Worm (Caenorhabditis elegans) whole organism, L2 larva: ENCODE data around the gene Y41D4B.11.
A peak's percentile ranks its signal among the peaks of the same experiment; 100 is the strongest.

Source experiments
- C34F6.9 ChIP-seq: fragments of 150-350 bp; optimal IDR thresholded peaks from 2 replicates; lab custom pipeline; 2014; ENCODE audit warnings: missing biosample characterization, missing genetic modification characterization
- F13H6.1 ChIP-seq: sonication (generic microtip); optimal IDR thresholded peaks from 2 replicates; lab custom pipeline; 2016; ENCODE audit warnings: missing genetic modification characterization, missing compliant biosample characterization
- R02D3.7 ChIP-seq: fragments of 150-350 bp; optimal IDR thresholded peaks from 2 replicates; lab custom pipeline; 2014; ENCODE audit warnings: missing biosample characterization, missing genetic modification characterization
- Y55F3AM.14 ChIP-seq: fragments of 200-800 bp; sonication (Bioruptor generic); optimal IDR thresholded peaks from 2 replicates; lab custom pipeline; 2018; ENCODE audit warnings: mild to moderate bottlenecking, missing genetic modification characterization, missing compliant biosample characterization
- ZK546.5 ChIP-seq: sonication (generic microtip); optimal IDR thresholded peaks from 2 replicates; lab custom pipeline; 2017; ENCODE audit warnings: missing biosample characterization, missing genetic modification characterization
- alr-1 ChIP-seq: fragments of 150-350 bp; optimal IDR thresholded peaks from 2 replicates; lab custom pipeline; 2014; ENCODE audit warnings: missing biosample characterization, missing genetic modification characterization
- aly-2 ChIP-seq: fragments of 150-350 bp; optimal IDR thresholded peaks from 2 replicates; lab custom pipeline; 2014; ENCODE audit warnings: missing biosample characterization, missing genetic modification characterization
- ama-1 ChIP-seq: fragments of 150-350 bp; optimal IDR thresholded peaks from 2 replicates; lab custom pipeline; 2018; ENCODE audit warnings: inconsistent platforms
- blmp-1 ChIP-seq: sonication (generic microtip); optimal IDR thresholded peaks from 2 replicates; lab custom pipeline; 2017; ENCODE audit warnings: missing genetic modification characterization, mild to moderate bottlenecking, missing compliant biosample characterization, antibody characterized with exemption, moderate library complexity; ENCODE audit not compliant: insufficient read depth
- ceh-16 ChIP-seq: fragments of 150-350 bp; optimal IDR thresholded peaks from 2 replicates; lab custom pipeline; 2014; ENCODE audit warnings: missing biosample characterization, missing genetic modification characterization
- ceh-82 ChIP-seq: fragments of 150-350 bp; optimal IDR thresholded peaks from 2 replicates; lab custom pipeline; 2014; ENCODE audit warnings: missing biosample characterization, missing genetic modification characterization
- crh-2 ChIP-seq: sonication (generic microtip); optimal IDR thresholded peaks from 2 replicates; lab custom pipeline; 2017; ENCODE audit warnings: missing biosample characterization, missing genetic modification characterization
- dmd-4 ChIP-seq: sonication (generic microtip); optimal IDR thresholded peaks from 2 replicates; lab custom pipeline; 2017; ENCODE audit warnings: missing biosample characterization, missing genetic modification characterization
- egl-27 ChIP-seq: sonication (generic microtip); optimal IDR thresholded peaks from 3 replicates; lab custom pipeline; 2017; ENCODE audit warnings: missing biosample characterization, missing genetic modification reagents, missing genetic modification characterization
- elt-1 ChIP-seq: fragments of 150-350 bp; optimal IDR thresholded peaks from 2 replicates; lab custom pipeline; 2014; ENCODE audit warnings: missing biosample characterization, missing genetic modification characterization
- elt-3 ChIP-seq: sonication (generic microtip); optimal IDR thresholded peaks from 2 replicates; lab custom pipeline; 2017; ENCODE audit warnings: missing biosample characterization, missing genetic modification characterization
- fos-1 ChIP-seq: fragments of 150-350 bp; optimal IDR thresholded peaks from 2 replicates; lab custom pipeline; 2014; ENCODE audit warnings: missing biosample characterization, missing genetic modification characterization
- gmeb-1 ChIP-seq: fragments of 150-350 bp; optimal IDR thresholded peaks from 2 replicates; lab custom pipeline; 2014; ENCODE audit warnings: missing biosample characterization, missing genetic modification characterization
- lin-11 ChIP-seq: fragments of 150-350 bp; sonication (generic microtip); optimal IDR thresholded peaks from 2 replicates; lab custom pipeline; 2014; ENCODE audit warnings: missing biosample characterization, missing genetic modification characterization, inconsistent platforms, mixed read lengths
- lin-13 ChIP-seq: fragments of 150-350 bp; optimal IDR thresholded peaks from 2 replicates; lab custom pipeline; 2014; ENCODE audit warnings: missing biosample characterization, missing genetic modification reagents, missing genetic modification characterization
- lin-39 ChIP-seq: fragments of 150-350 bp; optimal IDR thresholded peaks from 2 replicates; lab custom pipeline; 2014; ENCODE audit warnings: missing biosample characterization, missing genetic modification reagents, missing genetic modification characterization
- lsy-2 ChIP-seq, 2 experiments: fragments of 150-350 bp in 1 of 2; sonication (generic microtip) in 1 of 2; optimal IDR thresholded peaks; 2 replicates each; lab custom pipeline; 2014 to 2017; ENCODE audit warnings: missing biosample characterization in 2 of 2, missing genetic modification characterization in 2 of 2
- mab-5 ChIP-seq: fragments of 150-350 bp; optimal IDR thresholded peaks from 2 replicates; lab custom pipeline; 2014; ENCODE audit warnings: missing biosample characterization, missing genetic modification characterization
- mbf-1 ChIP-seq: sonication (generic microtip); optimal IDR thresholded peaks from 2 replicates; lab custom pipeline; 2017; ENCODE audit warnings: missing biosample characterization, missing genetic modification characterization
- mdl-1 ChIP-seq, 2 experiments: fragments of 150-350 bp in 1 of 2; sonication (generic microtip) in 1 of 2; optimal IDR thresholded peaks; 2 replicates each; lab custom pipeline; 2017; ENCODE audit warnings: missing biosample characterization in 2 of 2, missing genetic modification characterization in 2 of 2
- nhr-10 ChIP-seq: sonication (generic microtip); optimal IDR thresholded peaks from 2 replicates; lab custom pipeline; 2017; ENCODE audit warnings: missing biosample characterization, missing genetic modification characterization
- nhr-11 ChIP-seq: fragments of 150-350 bp; optimal IDR thresholded peaks from 2 replicates; lab custom pipeline; 2014; ENCODE audit warnings: missing biosample characterization, missing genetic modification characterization
- nhr-12 ChIP-seq: fragments of 150-350 bp; optimal IDR thresholded peaks from 2 replicates; lab custom pipeline; 2014; ENCODE audit warnings: missing biosample characterization, missing genetic modification characterization
- nhr-129 ChIP-seq: fragments of 150-350 bp; optimal IDR thresholded peaks from 2 replicates; lab custom pipeline; 2014; ENCODE audit warnings: missing biosample characterization, missing genetic modification characterization
- nhr-21 ChIP-seq: fragments of 150-350 bp; optimal IDR thresholded peaks from 2 replicates; lab custom pipeline; 2014; ENCODE audit warnings: missing biosample characterization, missing genetic modification characterization
- nhr-23 ChIP-seq: fragments of 150-350 bp; optimal IDR thresholded peaks from 2 replicates; lab custom pipeline; 2014; ENCODE audit warnings: missing biosample characterization, missing genetic modification reagents, missing genetic modification characterization
- nhr-237 ChIP-seq: fragments of 150-350 bp; optimal IDR thresholded peaks from 2 replicates; lab custom pipeline; 2014; ENCODE audit warnings: missing biosample characterization, missing genetic modification characterization
- nhr-25 ChIP-seq: fragments of 150-350 bp; sonication (generic microtip); optimal IDR thresholded peaks from 3 replicates; lab custom pipeline; 2014; ENCODE audit warnings: missing biosample characterization, missing genetic modification characterization
- nhr-6 ChIP-seq: fragments of 150-350 bp; optimal IDR thresholded peaks from 2 replicates; lab custom pipeline; 2014; ENCODE audit warnings: missing biosample characterization, missing genetic modification characterization
- nhr-77 ChIP-seq: fragments of 150-350 bp; optimal IDR thresholded peaks from 2 replicates; lab custom pipeline; 2014; ENCODE audit warnings: missing biosample characterization, missing genetic modification characterization
- peb-1 ChIP-seq: fragments of 150-350 bp; optimal IDR thresholded peaks from 2 replicates; lab custom pipeline; 2014; ENCODE audit warnings: missing biosample characterization, missing genetic modification characterization
- sem-4 ChIP-seq: fragments of 150-350 bp; optimal IDR thresholded peaks from 2 replicates; lab custom pipeline; 2014; ENCODE audit warnings: missing biosample characterization, missing genetic modification reagents, missing genetic modification characterization
- skn-1 ChIP-seq: sonication (generic microtip); optimal IDR thresholded peaks from 2 replicates; lab custom pipeline; 2017; ENCODE audit warnings: missing biosample characterization, missing genetic modification characterization
- sma-3 ChIP-seq: sonication (generic microtip); optimal IDR thresholded peaks from 2 replicates; lab custom pipeline; 2016; ENCODE audit warnings: missing genetic modification reagents, missing genetic modification characterization, missing compliant biosample characterization
- sma-9 ChIP-seq, 2 experiments: fragments of 150-350 bp in 1 of 2; sonication (generic microtip) in 1 of 2; optimal IDR thresholded peaks; 2 replicates each; lab custom pipeline; 2014 to 2016; ENCODE audit warnings: missing genetic modification characterization in 2 of 2, mild to moderate bottlenecking in 1 of 2, missing biosample characterization in 1 of 2, missing compliant biosample characterization in 1 of 2, missing genetic modification reagents in 1 of 2, moderate library complexity in 1 of 2
- snpc-4 ChIP-seq: fragments of 150-350 bp; optimal IDR thresholded peaks from 2 replicates; lab custom pipeline; 2014; ENCODE audit warnings: missing biosample characterization, missing genetic modification characterization
- unc-39 ChIP-seq: fragments of 150-350 bp; optimal IDR thresholded peaks from 2 replicates; lab custom pipeline; 2014; ENCODE audit warnings: missing biosample characterization, missing genetic modification characterization
- unc-55 ChIP-seq: fragments of 150-350 bp; sonication (generic microtip); optimal IDR thresholded peaks from 3 replicates; lab custom pipeline; 2014; ENCODE audit warnings: missing biosample characterization, missing genetic modification reagents, missing genetic modification characterization
- unc-62 ChIP-seq: fragments of 150-350 bp; optimal IDR thresholded peaks from 2 replicates; lab custom pipeline; 2014; ENCODE audit warnings: missing biosample characterization, missing genetic modification reagents, missing genetic modification characterization
- zag-1 ChIP-seq: fragments of 150-350 bp; optimal IDR thresholded peaks from 2 replicates; lab custom pipeline; 2014; ENCODE audit warnings: missing biosample characterization, missing genetic modification characterization
- ztf-1 ChIP-seq: fragments of 200-800 bp; sonication (Bioruptor generic); conservative IDR thresholded peaks from 2 replicates; pipeline ENCODE4 v1.3.6; 2022; ENCODE audit warnings: missing genetic modification characterization, missing compliant biosample characterization
- ztf-11 ChIP-seq: sonication (generic microtip); optimal IDR thresholded peaks from 2 replicates; lab custom pipeline; 2017; ENCODE audit warnings: missing biosample characterization, missing genetic modification characterization
- ztf-4 ChIP-seq: fragments of 150-350 bp; optimal IDR thresholded peaks from 2 replicates; lab custom pipeline; 2014; ENCODE audit warnings: missing biosample characterization, missing genetic modification characterization

Gene Y41D4B.11

ce11 chrIV:1576731-1577130, 28.8 kb upstream of the Y41D4B.11 start, which contains the start of gene Y41D4B.14:
Y41D4B.14 (plus strand) TSS chrIV:1577031.
- TF ChIP-seq nhr-237 (tag; lab: Kevin White, UChicago), result no peak
- no peak for TF ChIP-seq ceh-16 (tag; lab: Kevin White, UChicago)
- TF ChIP-seq sem-4, result no peak
- TF ChIP-seq crh-2 (tag; lab: Kevin White, UChicago), result no peak
- no peak for TF ChIP-seq elt-1 (tag; lab: Kevin White, UChicago)
- TF ChIP-seq fos-1 (tag; lab: Kevin White, UChicago), result no peak
- TF ChIP-seq lin-39 (tag; lab: Kevin White, UChicago), result no peak

- TF ChIP-seq crh-2 (tag; lab: Kevin White, UChicago), result peak; percentile 80
- peak; percentile 14 for TF ChIP-seq blmp-1 (tag; lab: Kevin White, UChicago)
- peak; percentile 78 for TF ChIP-seq nhr-129 (tag; lab: Kevin White, UChicago)
- TF ChIP-seq R02D3.7, result no peak
- peak; percentile 62 for TF ChIP-seq nhr-6 (tag; lab: Kevin White, UChicago)
- no peak for TF ChIP-seq aly-2 (tag; lab: Kevin White, UChicago)
- TF ChIP-seq alr-1, result no peak
- peak; percentile 6 for TF ChIP-seq skn-1 (tag; lab: Kevin White, UChicago)
- peak in 1 of 2 experiments; percentile 55 for TF ChIP-seq mdl-1 (tag; optimal IDR thresholded peaks at IDR 0.05; lab: Kevin White, UChicago)
- TF ChIP-seq fos-1 (tag; lab: Kevin White, UChicago), result peak; percentile 59
- TF ChIP-seq nhr-10 (tag; lab: Kevin White, UChicago), result no peak
- no peak for TF ChIP-seq dmd-4 (tag; lab: Kevin White, UChicago)
- TF ChIP-seq elt-3 (tag; lab: Kevin White, UChicago), result no peak
- TF ChIP-seq sma-3 (GFP tag; lab: Kevin White, UChicago), result peak; percentile 90
- peak; percentile 89 for TF ChIP-seq nhr-25
- TF ChIP-seq ztf-1 (GFP tag; lab: Robert Waterston, UW), result no peak
- TF ChIP-seq sem-4, result peak; percentile 78
- TF ChIP-seq sma-9 (GFP tag; optimal IDR thresholded peaks at IDR 0.05; lab: Kevin White, UChicago), result no peak
- no peak for TF ChIP-seq sma-9 (tag; optimal IDR thresholded peaks at IDR 0.05; lab: Kevin White, UChicago)
- no peak for TF ChIP-seq nhr-23 (tag; lab: Kevin White, UChicago)
- peak; percentile 38 for TF ChIP-seq Y55F3AM.14
- peak; percentile 23 for TF ChIP-seq egl-27
- no peak for TF ChIP-seq elt-1 (tag; lab: Kevin White, UChicago)
- TF ChIP-seq nhr-12 (tag; lab: Kevin White, UChicago), result no peak
- no peak for TF ChIP-seq peb-1 (tag; lab: Kevin White, UChicago)
- peak; percentile 48 for TF ChIP-seq zag-1 (tag; lab: Kevin White, UChicago)
- peak; percentile 34 for TF ChIP-seq ztf-11 (tag; lab: Kevin White, UChicago)
- no peak for TF ChIP-seq unc-62 (GFP tag; lab: Kevin White, UChicago)
- no peak for TF ChIP-seq ceh-16 (tag; lab: Kevin White, UChicago)
- TF ChIP-seq nhr-237 (tag; lab: Kevin White, UChicago), result no peak
- peak; percentile 78 for TF ChIP-seq nhr-21
- peak; percentile 32 for TF ChIP-seq nhr-77 (tag; lab: Kevin White, UChicago)
- peak; percentile 94 for TF ChIP-seq lin-13 (GFP tag; lab: Kevin White, UChicago)
- peak; percentile 48 for TF ChIP-seq snpc-4 (tag; lab: Kevin White, UChicago)
- TF ChIP-seq ama-1 (lab: Kevin White, UChicago), result no peak
- TF ChIP-seq mab-5 (tag; lab: Kevin White, UChicago), result peak; percentile 89
- TF ChIP-seq nhr-11 (tag; lab: Kevin White, UChicago), result no peak
- TF ChIP-seq ceh-82 (tag; lab: Kevin White, UChicago), result peak; percentile 44
- TF ChIP-seq F13H6.1 (tag; lab: Kevin White, UChicago), result peak; percentile 93
- peak; percentile 81 for TF ChIP-seq ztf-4
- TF ChIP-seq unc-55, result peak; percentile 95
- peak; percentile 78 for TF ChIP-seq gmeb-1 (tag; lab: Kevin White, UChicago)
- no peak for TF ChIP-seq mbf-1 (tag; lab: Kevin White, UChicago)
- TF ChIP-seq unc-39 (tag; lab: Kevin White, UChicago), result no peak
- peak; percentile 80 to 89 for TF ChIP-seq lsy-2 (tag; optimal IDR thresholded peaks at IDR 0.05; lab: Kevin White, UChicago)
- peak; percentile 74 for TF ChIP-seq C34F6.9 (tag; lab: Kevin White, UChicago)
- TF ChIP-seq lin-11, result peak; percentile 86
- no peak for TF ChIP-seq lin-39 (tag; lab: Kevin White, UChicago)
- TF ChIP-seq ZK546.5 (tag; lab: Kevin White, UChicago), result no peak
Observed at ce11 chrIV:1595802-1596201, 9.7 kb upstream of the Y41D4B.11 start, which contains the start of gene npp-8. npp-8 (minus strand) TSS chrIV:1595824.
